Fruit fly (Drosophila melanogaster): ENCODE results near the gene CG4553.

DNA sequence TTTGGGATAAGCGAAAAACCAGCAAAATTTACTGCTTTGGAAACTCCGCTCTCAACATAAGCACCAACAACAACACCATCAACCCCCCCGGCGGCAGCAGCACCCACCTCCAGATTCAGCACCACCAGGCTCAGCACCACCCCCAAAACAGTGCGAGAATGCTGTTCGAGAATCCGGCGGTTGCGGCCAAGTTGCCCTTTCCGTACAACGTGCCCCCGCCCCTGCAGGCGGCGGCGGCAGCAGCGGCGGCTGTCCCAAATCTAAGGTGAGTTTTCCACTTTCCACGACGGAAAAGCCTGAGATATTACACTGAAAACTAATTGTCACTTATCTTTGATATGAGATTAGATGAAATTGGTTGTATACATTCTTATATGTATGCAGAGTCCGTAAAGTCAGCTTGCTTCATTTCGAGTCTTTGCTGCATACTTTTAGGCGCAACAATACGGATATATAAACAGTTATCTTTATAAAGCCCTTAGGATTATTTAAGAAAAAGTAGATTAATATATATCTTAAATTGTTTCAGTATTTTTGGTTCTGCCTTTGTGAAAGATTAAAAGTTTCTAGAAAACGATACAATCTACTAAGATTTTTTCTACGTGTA lies 42.9 kb upstream of the CG4553 start:
- no peak for TF ChIP-seq CG8478 (optimal IDR thresholded peaks at IDR 0.05)
- TF ChIP-seq CTCF (optimal IDR thresholded peaks at IDR 0.05), result no peak

Measured in S2 (cell line).